Worm (Caenorhabditis elegans) whole organism, L3 larva: ENCODE data around the gene H35B03.2.

Experiments
- ZK546.5 ChIP-seq: sonication (generic microtip); optimal IDR thresholded peaks from 2 replicates; lab custom pipeline; 2017; ENCODE audit warnings: missing biosample characterization, missing genetic modification characterization
- ama-1 ChIP-seq: fragments of 150-350 bp; optimal IDR thresholded peaks from 2 replicates; lab custom pipeline; 2018
- elt-3 ChIP-seq, 3 experiments: fragments of 150-350 bp in 1 of 3; sonication (generic microtip) in 2 of 3; optimal IDR thresholded peaks; 2 replicates in 2 of 3; 4 replicates in 1 of 3; lab custom pipeline; 2014 to 2017; ENCODE audit warnings: missing biosample characterization in 3 of 3, missing genetic modification characterization in 3 of 3
- jun-1 ChIP-seq: fragments of 150-350 bp; optimal IDR thresholded peaks from 2 replicates; lab custom pipeline; 2014; ENCODE audit warnings: missing biosample characterization, missing genetic modification reagents, missing genetic modification characterization
- nhr-11 ChIP-seq: fragments of 150-350 bp; optimal IDR thresholded peaks from 2 replicates; lab custom pipeline; 2014; ENCODE audit warnings: missing biosample characterization, missing genetic modification characterization
- unc-62 ChIP-seq: fragments of 150-350 bp; sonication (generic microtip); optimal IDR thresholded peaks from 4 replicates; lab custom pipeline; 2014; ENCODE audit warnings: missing biosample characterization, missing genetic modification reagents, missing genetic modification characterization

ce11 chrIV:5778342-5778741 is 46.9 kb upstream of the H35B03.2 start:
- TF ChIP-seq elt-3 (tag; optimal IDR thresholded peaks at IDR 0.05; lab: Kevin White, UChicago) (peak in 1 of 3 experiments; percentile 64), ZK546.5 (tag; lab: Kevin White, UChicago) (no peak), unc-62 (GFP tag; lab: Kevin White, UChicago) (no peak), nhr-11 (tag; lab: Kevin White, UChicago) (no peak), ama-1 (lab: Kevin White, UChicago) (no peak), jun-1 (tag; lab: Kevin White, UChicago) (peak; percentile 12)
